Fruit fly (Drosophila melanogaster) whole organism, adult: Measurements from ENCODE around the gene Or85a.

Source experiments
- CG7101 ChIP-seq: fragments of 200-800 bp; sonication (Bioruptor generic); optimal IDR thresholded peaks from 2 replicates; lab custom pipeline; 2018; ENCODE audit warnings: missing biosample characterization, mild to moderate bottlenecking, missing genetic modification characterization, moderate library complexity
- Mnt ChIP-seq: fragments of 200-800 bp; sonication (Bioruptor generic); optimal IDR thresholded peaks from 2 replicates; lab custom pipeline; 2016; ENCODE audit warnings: missing biosample characterization, mild to moderate bottlenecking, missing genetic modification characterization
- cic ChIP-seq: fragments of 200-800 bp; sonication (Bioruptor generic); optimal IDR thresholded peaks from 2 replicates; lab custom pipeline; 2017; ENCODE audit warnings: missing biosample characterization, mild to moderate bottlenecking, missing genetic modification characterization, moderate library complexity
- kay ChIP-seq: fragments of 200-800 bp; sonication (Bioruptor generic); peaks from one replicate; lab custom pipeline; 2016; ENCODE audit warnings: missing biosample characterization, missing genetic modification characterization, borderline replicate concordance
- pad ChIP-seq: fragments of 200-800 bp; sonication (Bioruptor generic); optimal IDR thresholded peaks from 3 replicates; lab custom pipeline; 2017; ENCODE audit warnings: missing biosample characterization, missing genetic modification characterization, mild to moderate bottlenecking, moderate library complexity, missing genetic modification reagents
- tj ChIP-seq: fragments of 200-800 bp; sonication (Bioruptor generic); optimal IDR thresholded peaks from 3 replicates; lab custom pipeline; 2017; ENCODE audit warnings: missing biosample characterization, mild to moderate bottlenecking, missing genetic modification characterization, moderate library complexity

dm6 chr3R:8317709-8318335 lies 3.7 kb upstream of the Or85a start:
- TF ChIP-seq kay (GFP tag; lab: Kevin White, UChicago) (no peak), pad (no peak), cic (GFP tag; lab: Kevin White, UChicago) (peak; percentile 37), CG7101 (peak; percentile 27), tj (GFP tag; lab: Kevin White, UChicago) (no peak), Mnt (no peak)
